Worm (Caenorhabditis elegans) whole organism, L3 larva: ENCODE data around the gene T10F2.5.
A peak's percentile ranks its signal among the peaks of the same experiment; 100 is the strongest.

Experiments
- R02D3.7 ChIP-seq: fragments of 150-350 bp; optimal IDR thresholded peaks from 2 replicates; lab custom pipeline; 2014; ENCODE audit warnings: missing biosample characterization, missing genetic modification characterization
- ceh-16 ChIP-seq: sonication (generic microtip); optimal IDR thresholded peaks from 2 replicates; lab custom pipeline; 2017; ENCODE audit warnings: missing biosample characterization, missing genetic modification characterization
- ceh-28 ChIP-seq: fragments of 150-350 bp; optimal IDR thresholded peaks from 2 replicates; lab custom pipeline; 2014; ENCODE audit warnings: missing biosample characterization, missing genetic modification reagents, missing genetic modification characterization
- ceh-82 ChIP-seq: fragments of 150-350 bp; optimal IDR thresholded peaks from 2 replicates; lab custom pipeline; 2014; ENCODE audit warnings: missing biosample characterization, missing genetic modification characterization
- daf-12 ChIP-seq: fragments of 150-350 bp; optimal IDR thresholded peaks from 2 replicates; lab custom pipeline; 2014; ENCODE audit warnings: missing biosample characterization, missing genetic modification reagents, missing genetic modification characterization
- egl-27 ChIP-seq: sonication (generic microtip); optimal IDR thresholded peaks from 4 replicates; lab custom pipeline; 2017; ENCODE audit warnings: missing biosample characterization, missing genetic modification reagents, missing genetic modification characterization
- elt-1 ChIP-seq: fragments of 150-350 bp; optimal IDR thresholded peaks from 2 replicates; lab custom pipeline; 2014; ENCODE audit warnings: missing biosample characterization, missing genetic modification characterization
- elt-2 ChIP-seq: sonication (generic microtip); optimal IDR thresholded peaks from 2 replicates; lab custom pipeline; 2016; ENCODE audit warnings: missing genetic modification reagents, mild to moderate bottlenecking, missing genetic modification characterization, missing compliant biosample characterization
- elt-3 ChIP-seq, 3 experiments: fragments of 150-350 bp in 1 of 3; sonication (generic microtip) in 2 of 3; optimal IDR thresholded peaks; 2 replicates in 2 of 3; 4 replicates in 1 of 3; lab custom pipeline; 2014 to 2017; ENCODE audit warnings: missing biosample characterization in 3 of 3, missing genetic modification characterization in 3 of 3
- eor-1 ChIP-seq, 2 experiments: fragments of 150-350 bp; optimal IDR thresholded peaks; 2 replicates each; lab custom pipeline; 2014 to 2018; ENCODE audit warnings: missing biosample characterization in 2 of 2, missing genetic modification characterization in 2 of 2
- fkh-10 ChIP-seq: sonication (generic microtip); optimal IDR thresholded peaks from 2 replicates; lab custom pipeline; 2017; ENCODE audit warnings: missing biosample characterization, missing genetic modification reagents, missing genetic modification characterization
- fkh-2 ChIP-seq: fragments of 150-350 bp; optimal IDR thresholded peaks from 2 replicates; lab custom pipeline; 2014; ENCODE audit warnings: missing biosample characterization, missing genetic modification reagents, missing genetic modification characterization
- fos-1 ChIP-seq: fragments of 150-350 bp; optimal IDR thresholded peaks from 2 replicates; lab custom pipeline; 2014; ENCODE audit warnings: missing biosample characterization, missing genetic modification characterization
- hmg-11 ChIP-seq: sonication (generic microtip); optimal IDR thresholded peaks from 2 replicates; lab custom pipeline; 2016; ENCODE audit warnings: missing genetic modification characterization, missing compliant biosample characterization
- jun-1 ChIP-seq: fragments of 150-350 bp; optimal IDR thresholded peaks from 2 replicates; lab custom pipeline; 2014; ENCODE audit warnings: missing biosample characterization, missing genetic modification reagents, missing genetic modification characterization
- lin-15B ChIP-seq: fragments of 150-350 bp; optimal IDR thresholded peaks from 2 replicates; lab custom pipeline; 2014; ENCODE audit warnings: missing biosample characterization, missing genetic modification characterization
- lsy-12 ChIP-seq: sonication (generic microtip); optimal IDR thresholded peaks from 2 replicates; lab custom pipeline; 2016; ENCODE audit warnings: mild to moderate bottlenecking, missing genetic modification characterization, missing compliant biosample characterization
- mml-1 ChIP-seq: fragments of 150-350 bp; sonication (generic microtip); optimal IDR thresholded peaks from 3 replicates; lab custom pipeline; 2014; ENCODE audit warnings: missing biosample characterization, missing genetic modification characterization
- nfya-1 ChIP-seq: sonication (generic microtip); optimal IDR thresholded peaks from 2 replicates; lab custom pipeline; 2017; ENCODE audit warnings: missing genetic modification characterization, mild to moderate bottlenecking, missing compliant biosample characterization, antibody characterized with exemption, moderate library complexity; ENCODE audit not compliant: insufficient read depth
- nhr-11 ChIP-seq: fragments of 150-350 bp; optimal IDR thresholded peaks from 2 replicates; lab custom pipeline; 2014; ENCODE audit warnings: missing biosample characterization, missing genetic modification characterization
- nhr-12 ChIP-seq: fragments of 150-350 bp; optimal IDR thresholded peaks from 2 replicates; lab custom pipeline; 2014; ENCODE audit warnings: missing biosample characterization, missing genetic modification characterization
- nhr-23 ChIP-seq: fragments of 150-350 bp; optimal IDR thresholded peaks from 2 replicates; lab custom pipeline; 2014; ENCODE audit warnings: missing biosample characterization, missing genetic modification reagents, missing genetic modification characterization
- nhr-237 ChIP-seq: fragments of 150-350 bp; optimal IDR thresholded peaks from 2 replicates; lab custom pipeline; 2014; ENCODE audit warnings: missing biosample characterization, missing genetic modification characterization
- nhr-25 ChIP-seq: sonication (generic microtip); optimal IDR thresholded peaks from 2 replicates; lab custom pipeline; 2017; ENCODE audit warnings: missing biosample characterization, missing genetic modification characterization
- nhr-43 ChIP-seq: sonication (generic microtip); optimal IDR thresholded peaks from 2 replicates; lab custom pipeline; 2016; ENCODE audit warnings: mild to moderate bottlenecking, missing genetic modification characterization, missing compliant biosample characterization; ENCODE audit not compliant: poor library complexity, severe bottlenecking
- nhr-76 ChIP-seq: fragments of 150-350 bp; sonication (generic microtip); optimal IDR thresholded peaks from 5 replicates; lab custom pipeline; 2014; ENCODE audit warnings: missing biosample characterization, missing genetic modification characterization
- pha-4 ChIP-seq: fragments of 150-350 bp; optimal IDR thresholded peaks from 2 replicates; lab custom pipeline; 2014; ENCODE audit warnings: missing biosample characterization, missing genetic modification reagents, missing genetic modification characterization
- pqm-1 ChIP-seq: fragments of 150-350 bp; optimal IDR thresholded peaks from 2 replicates; lab custom pipeline; 2017; ENCODE audit warnings: missing biosample characterization, missing genetic modification characterization, inconsistent platforms
- sea-2 ChIP-seq: fragments of 150-350 bp; sonication (generic microtip); optimal IDR thresholded peaks from 4 replicates; lab custom pipeline; 2014; ENCODE audit warnings: missing biosample characterization, missing genetic modification reagents, missing genetic modification characterization
- skn-1 ChIP-seq: fragments of 150-350 bp; optimal IDR thresholded peaks from 2 replicates; lab custom pipeline; 2014; ENCODE audit warnings: missing biosample characterization, missing genetic modification characterization
- snpc-4 ChIP-seq: fragments of 150-350 bp; optimal IDR thresholded peaks from 2 replicates; lab custom pipeline; 2014; ENCODE audit warnings: missing biosample characterization, missing genetic modification characterization
- unc-39 ChIP-seq: sonication (generic microtip); optimal IDR thresholded peaks from 4 replicates; lab custom pipeline; 2017; ENCODE audit warnings: missing biosample characterization, missing genetic modification characterization
- unc-62 ChIP-seq: fragments of 150-350 bp; sonication (generic microtip); optimal IDR thresholded peaks from 4 replicates; lab custom pipeline; 2014; ENCODE audit warnings: missing biosample characterization, missing genetic modification reagents, missing genetic modification characterization
- ztf-4 ChIP-seq: fragments of 150-350 bp; optimal IDR thresholded peaks from 2 replicates; lab custom pipeline; 2014; ENCODE audit warnings: missing biosample characterization, missing genetic modification characterization

The T10F2.5 gene

ce11 chrIII:5159505-5159904 lies at the start of gene T10F2.5:
T10F2.5 (minus strand) TSS chrIII:5159605.
- TF ChIP-seq nhr-237: no peak
- TF ChIP-seq nhr-23: peak; percentile 0
- TF ChIP-seq nhr-43 (tag; lab: Kevin White, UChicago): peak; percentile 9

- TF ChIP-seq fkh-10: no peak
- TF ChIP-seq nfya-1: peak; percentile 29
Observed at ce11 chrIII:5208992-5209391, 49.6 kb upstream of the T10F2.5 start, which contains the start of gene syx-16. syx-16 (minus strand) TSS chrIII:5209109.

- no peak for TF ChIP-seq elt-1
- TF ChIP-seq mml-1 (tag; lab: Kevin White, UChicago): no peak
- TF ChIP-seq nhr-11 (tag; lab: Kevin White, UChicago): no peak
- no peak for TF ChIP-seq jun-1 (tag; lab: Kevin White, UChicago)
- no peak for TF ChIP-seq daf-12 (tag; lab: Kevin White, UChicago)
- no peak for TF ChIP-seq sea-2 (GFP tag; lab: Kevin White, UChicago)
- no peak for TF ChIP-seq unc-62 (GFP tag; lab: Kevin White, UChicago)
- no peak for TF ChIP-seq pha-4 (tag; lab: Kevin White, UChicago)
- no peak for TF ChIP-seq nhr-25 (tag; lab: Kevin White, UChicago)
Observed at ce11 chrIII:5206861-5207414, 47.5 kb upstream of the T10F2.5 start, which contains the start of gene morc-1. morc-1 (minus strand) TSS chrIII:5206911.

- TF ChIP-seq R02D3.7 (no peak), nhr-43 (tag; lab: Kevin White, UChicago) (no peak), nhr-237 (no peak), nhr-23 (no peak), skn-1 (no peak), fkh-10 (no peak), fos-1 (tag; lab: Kevin White, UChicago) (no peak), ceh-16 (tag; lab: Kevin White, UChicago) (no peak), pqm-1 (tag; lab: Kevin White, UChicago) (no peak), elt-1 (no peak), hmg-11 (tag; lab: Kevin White, UChicago) (no peak), ceh-82 (tag; lab: Kevin White, UChicago) (no peak), nhr-11 (tag; lab: Kevin White, UChicago) (no peak), sea-2 (GFP tag; lab: Kevin White, UChicago) (no peak), fkh-2 (tag; lab: Kevin White, UChicago) (no peak), ceh-28 (tag; lab: Kevin White, UChicago) (no peak), ztf-4 (no peak), snpc-4 (tag; lab: Kevin White, UChicago) (no peak), unc-39 (no peak)
Observed at ce11 chrIII:5203310-5203709, 43.9 kb upstream of the T10F2.5 start.

ce11 chrIII:5202641-5203040 lies 43.2 kb upstream of the T10F2.5 start:
- peak; percentile 34 for TF ChIP-seq elt-1
- TF ChIP-seq pha-4 (tag; lab: Kevin White, UChicago): peak; percentile 85
- TF ChIP-seq elt-3 (tag; optimal IDR thresholded peaks at IDR 0.05; lab: Kevin White, UChicago): peak in 1 of 3 experiments; percentile 20
- peak; percentile 81 for TF ChIP-seq nhr-25 (tag; lab: Kevin White, UChicago)
- TF ChIP-seq nhr-23: peak; percentile 44
- peak; percentile 80 for TF ChIP-seq elt-2 (tag; lab: Kevin White, UChicago)
- no peak for TF ChIP-seq nhr-12
- peak; percentile 60 for TF ChIP-seq ceh-28 (tag; lab: Kevin White, UChicago)
- TF ChIP-seq eor-1 (tag; optimal IDR thresholded peaks at IDR 0.05; lab: Kevin White, UChicago): no peak
- peak; percentile 78 for TF ChIP-seq nhr-43 (tag; lab: Kevin White, UChicago)
- peak; percentile 89 for TF ChIP-seq pqm-1 (tag; lab: Kevin White, UChicago)
- no peak for TF ChIP-seq egl-27 (tag; lab: Kevin White, UChicago)
- no peak for TF ChIP-seq unc-39
- peak; percentile 29 for TF ChIP-seq hmg-11 (tag; lab: Kevin White, UChicago)
- no peak for TF ChIP-seq nhr-76 (tag; lab: Kevin White, UChicago)
- peak; percentile 30 for TF ChIP-seq snpc-4 (tag; lab: Kevin White, UChicago)
- peak; percentile 48 for TF ChIP-seq lsy-12 (tag; lab: Kevin White, UChicago)
- TF ChIP-seq jun-1 (tag; lab: Kevin White, UChicago): peak; percentile 79
- peak; percentile 73 for TF ChIP-seq nfya-1
- peak; percentile 12 for TF ChIP-seq lin-15B
